Fruit fly (Drosophila melanogaster) Kc167 (cell line): ENCODE results near the gene CG32196.

Experiments used
- Myc ChIP-seq: fragments of >200 bp; optimal IDR thresholded peaks from 2 replicates; lab custom pipeline; 2017; ENCODE audit warnings: missing external identifiers
- Sin3A ChIP-seq: fragments of >200 bp; optimal IDR thresholded peaks from 2 replicates; lab custom pipeline; 2018; ENCODE audit warnings: missing external identifiers
- h ChIP-seq: fragments of >200 bp; optimal IDR thresholded peaks from 3 replicates; lab custom pipeline; 2018; ENCODE audit warnings: missing external identifiers
- insv ChIP-seq: fragments of >200 bp; optimal IDR thresholded peaks from 3 replicates; lab custom pipeline; 2018; ENCODE audit warnings: missing external identifiers
- psq ChIP-seq: fragments of >200 bp; optimal IDR thresholded peaks from 2 replicates; lab custom pipeline; 2017; ENCODE audit warnings: missing external identifiers
- ttk ChIP-seq: sonication (Bioruptor generic); optimal IDR thresholded peaks from 2 replicates; lab custom pipeline; 2017; ENCODE audit warnings: missing external identifiers

DNA sequence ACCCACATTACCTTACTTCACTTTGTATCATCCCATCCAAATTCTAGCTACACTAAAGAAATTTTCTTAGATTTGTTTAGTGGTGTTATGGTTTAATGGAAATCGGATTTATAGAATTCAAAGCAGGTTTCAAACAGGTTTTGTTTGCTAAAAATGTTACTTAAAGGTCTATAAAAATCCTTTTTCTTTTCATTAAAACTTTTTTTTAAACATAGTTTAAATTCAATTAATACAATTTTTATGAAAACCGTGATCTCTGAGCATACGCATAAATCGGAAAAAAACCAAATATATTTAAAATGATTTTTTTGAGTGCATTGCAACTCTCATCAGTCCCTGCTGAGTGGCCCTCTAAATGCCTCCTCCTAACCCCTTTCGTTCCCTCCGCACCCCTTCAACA, 35.5 kb downstream of the CG32196 start:
- TF ChIP-seq Sin3A (lab: Kevin White, UChicago) (no peak), psq (lab: Kevin White, UChicago) (no peak), ttk (lab: Kevin White, UChicago) (no peak), insv (lab: Kevin White, UChicago) (no peak), h (lab: Kevin White, UChicago) (no peak), Myc (lab: Kevin White, UChicago) (no peak)
